Worm (Caenorhabditis elegans) whole organism, L4 larva: ENCODE results near the gene Y67D8B.1.

Experiments
- F37D6.2 ChIP-seq: sonication (generic microtip); optimal IDR thresholded peaks from 2 replicates; lab custom pipeline; 2016; ENCODE audit warnings: mild to moderate bottlenecking, missing genetic modification characterization, missing compliant biosample characterization
- F49E8.2 ChIP-seq: sonication (generic microtip); optimal IDR thresholded peaks from 2 replicates; lab custom pipeline; 2016; ENCODE audit warnings: missing compliant biosample characterization, mild to moderate bottlenecking, missing genetic modification characterization, borderline replicate concordance
- R02D3.7 ChIP-seq: fragments of 150-350 bp; sonication (generic microtip); optimal IDR thresholded peaks from 3 replicates; lab custom pipeline; 2014; ENCODE audit warnings: missing biosample characterization, missing genetic modification characterization
- T20F7.1 ChIP-seq: fragments of 200-800 bp; sonication (Bioruptor generic); optimal IDR thresholded peaks from 2 replicates; lab custom pipeline; 2018; ENCODE audit warnings: mild to moderate bottlenecking, missing genetic modification characterization, missing compliant biosample characterization
- Y75B8A.6 ChIP-seq: fragments of 200-800 bp; sonication (Bioruptor generic); IDR thresholded peaks from 2 replicates; pipeline ENCODE4 v1.3.6; 2022; ENCODE audit warnings: missing genetic modification reagents, missing genetic modification characterization, missing compliant biosample characterization
- ZK546.5 ChIP-seq, 2 experiments: sonication (generic microtip); optimal IDR thresholded peaks; 2 replicates each; lab custom pipeline; 2017; ENCODE audit warnings: missing biosample characterization in 2 of 2, missing genetic modification characterization in 2 of 2
- aly-2 ChIP-seq: sonication (generic microtip); optimal IDR thresholded peaks from 2 replicates; lab custom pipeline; 2018; ENCODE audit warnings: missing biosample characterization, missing genetic modification characterization
- arid-1 ChIP-seq: fragments of 200-800 bp; sonication (Bioruptor generic); conservative IDR thresholded peaks from 2 replicates; pipeline ENCODE4 v1.3.6; 2022; ENCODE audit warnings: missing genetic modification reagents, missing genetic modification characterization, missing compliant biosample characterization
- attf-4 ChIP-seq: sonication (generic microtip); optimal IDR thresholded peaks from 3 replicates; lab custom pipeline; 2017; ENCODE audit warnings: missing biosample characterization, missing genetic modification characterization
- ceh-32 ChIP-seq: sonication (generic microtip); optimal IDR thresholded peaks from 2 replicates; lab custom pipeline; 2016; ENCODE audit warnings: mild to moderate bottlenecking, missing genetic modification characterization, missing compliant biosample characterization; ENCODE audit not compliant: poor library complexity
- ceh-62 ChIP-seq: sonication (generic microtip); optimal IDR thresholded peaks from 2 replicates; lab custom pipeline; 2017; ENCODE audit warnings: missing biosample characterization, missing genetic modification characterization
- cey-2 ChIP-seq: sonication (generic microtip); optimal IDR thresholded peaks from 3 replicates; lab custom pipeline; 2017; ENCODE audit warnings: missing genetic modification characterization, mild to moderate bottlenecking, missing compliant biosample characterization, antibody characterized with exemption, borderline replicate concordance; ENCODE audit not compliant: insufficient read depth
- ctbp-1 ChIP-seq: fragments of 200-800 bp; sonication (Bioruptor generic); IDR thresholded peaks from 2 replicates; pipeline ENCODE4 v1.3.6; 2022; ENCODE audit warnings: missing genetic modification reagents, missing genetic modification characterization, missing compliant biosample characterization
- daf-16 ChIP-seq, 3 experiments: sonication (generic microtip); optimal IDR thresholded peaks; 2 replicates each; lab custom pipeline; 2016 to 2017; ENCODE audit warnings: missing genetic modification characterization in 3 of 3, missing genetic modification reagents in 3 of 3, mild to moderate bottlenecking in 2 of 3, missing compliant biosample characterization in 2 of 3, missing biosample characterization in 1 of 3, moderate library complexity in 1 of 3
- daf-19 ChIP-seq: fragments of 200-800 bp; sonication (Bioruptor generic); conservative IDR thresholded peaks from 2 replicates; pipeline ENCODE4 v1.3.6; 2022; ENCODE audit warnings: missing genetic modification characterization, missing compliant biosample characterization
- duxl-1 ChIP-seq: sonication (generic microtip); optimal IDR thresholded peaks from 2 replicates; lab custom pipeline; 2016; ENCODE audit warnings: mild to moderate bottlenecking, missing genetic modification characterization, moderate library complexity, missing compliant biosample characterization; ENCODE audit not compliant: poor library complexity
- dve-1 ChIP-seq: sonication (generic microtip); optimal IDR thresholded peaks from 2 replicates; lab custom pipeline; 2017; ENCODE audit warnings: antibody characterized with exemption, mild to moderate bottlenecking, missing genetic modification characterization, missing compliant biosample characterization; ENCODE audit not compliant: insufficient read depth
- egl-27 ChIP-seq: sonication (generic microtip); optimal IDR thresholded peaks from 3 replicates; lab custom pipeline; 2017; ENCODE audit warnings: missing biosample characterization, missing genetic modification reagents, missing genetic modification characterization
- egl-43 ChIP-seq: fragments of 200-800 bp; sonication (Bioruptor generic); IDR thresholded peaks from 2 replicates; pipeline ENCODE4 v1.3.6; 2022; ENCODE audit warnings: missing genetic modification reagents, missing genetic modification characterization, missing compliant biosample characterization
- fkh-10 ChIP-seq: fragments of 150-350 bp; optimal IDR thresholded peaks from 2 replicates; lab custom pipeline; 2014; ENCODE audit warnings: missing biosample characterization, missing genetic modification reagents, missing genetic modification characterization
- hif-1 ChIP-seq, 2 experiments: sonication (generic microtip); optimal IDR thresholded peaks; 2 replicates each; lab custom pipeline; 2016 to 2017; ENCODE audit warnings: missing compliant biosample characterization in 2 of 2, missing genetic modification characterization in 2 of 2, missing genetic modification reagents in 2 of 2, missing genotype in 2 of 2, mild to moderate bottlenecking in 1 of 2
- lim-7 ChIP-seq: fragments of 200-800 bp; sonication (Bioruptor generic); IDR thresholded peaks from 2 replicates; pipeline ENCODE4 v1.3.6; 2022; ENCODE audit warnings: missing genetic modification characterization, missing compliant biosample characterization
- lin-29 ChIP-seq: fragments of 200-800 bp; sonication (Bioruptor generic); IDR thresholded peaks from 2 replicates; pipeline ENCODE4 v1.3.6; 2022; ENCODE audit warnings: missing genetic modification reagents, missing genetic modification characterization, missing compliant biosample characterization
- lin-38 ChIP-seq: fragments of 200-800 bp; sonication (Bioruptor generic); IDR thresholded peaks from 2 replicates; pipeline ENCODE4 v1.3.6; 2022; ENCODE audit warnings: missing genetic modification reagents, missing genetic modification characterization, missing compliant biosample characterization
- madf-9 ChIP-seq: fragments of 200-800 bp; sonication (Bioruptor generic); conservative IDR thresholded peaks from 2 replicates; pipeline ENCODE4 v1.3.6; 2022; ENCODE audit warnings: missing genetic modification reagents, missing genetic modification characterization, missing compliant biosample characterization
- mdl-1 ChIP-seq, 2 experiments: fragments of 150-350 bp in 1 of 2; sonication (generic microtip) in 1 of 2; optimal IDR thresholded peaks; 2 replicates each; lab custom pipeline; 2014 to 2017; ENCODE audit warnings: missing biosample characterization in 2 of 2, missing genetic modification characterization in 2 of 2
- mdt-29 ChIP-seq: fragments of 200-800 bp; sonication (Bioruptor generic); IDR thresholded peaks from 2 replicates; pipeline ENCODE4 v1.3.6; 2022; ENCODE audit warnings: missing genetic modification reagents, missing genetic modification characterization, missing compliant biosample characterization
- mxl-3 ChIP-seq: fragments of 200-800 bp; sonication (Bioruptor generic); optimal IDR thresholded peaks from 2 replicates; lab custom pipeline; 2018; ENCODE audit warnings: mild to moderate bottlenecking, missing genetic modification characterization, missing compliant biosample characterization
- nhr-11 ChIP-seq: fragments of 150-350 bp; optimal IDR thresholded peaks from 2 replicates; lab custom pipeline; 2014; ENCODE audit warnings: missing biosample characterization, missing genetic modification characterization
- nhr-111 ChIP-seq: fragments of 200-800 bp; sonication (Bioruptor generic); optimal IDR thresholded peaks from 2 replicates; lab custom pipeline; 2018; ENCODE audit warnings: mild to moderate bottlenecking, missing genetic modification characterization, missing compliant biosample characterization
- nhr-237 ChIP-seq: sonication (generic microtip); optimal IDR thresholded peaks from 2 replicates; lab custom pipeline; 2017; ENCODE audit warnings: missing biosample characterization, missing genetic modification characterization
- nhr-28 ChIP-seq: fragments of 150-350 bp; optimal IDR thresholded peaks from 2 replicates; lab custom pipeline; 2014; ENCODE audit warnings: missing biosample characterization, missing genetic modification characterization
- nhr-42 ChIP-seq: fragments of 200-800 bp; sonication (Bioruptor generic); IDR thresholded peaks from 2 replicates; pipeline ENCODE4 v1.3.6; 2022; ENCODE audit warnings: missing genetic modification characterization, missing compliant biosample characterization
- nhr-6 ChIP-seq: fragments of 150-350 bp; optimal IDR thresholded peaks from 2 replicates; lab custom pipeline; 2014; ENCODE audit warnings: missing biosample characterization, missing genetic modification characterization
- nhr-77 ChIP-seq: fragments of 150-350 bp; optimal IDR thresholded peaks from 2 replicates; lab custom pipeline; 2014; ENCODE audit warnings: missing biosample characterization, missing genetic modification characterization
- pha-4 ChIP-seq, 2 experiments: fragments of 150-350 bp in 1 of 2; fragments of 200-800 bp in 1 of 2; sonication (Bioruptor generic) in 1 of 2; IDR thresholded peaks in 1 of 2; optimal IDR thresholded peaks in 1 of 2; 2 replicates each; pipeline versions ENCODE4 v1.3.6 to Lab custom; 2014 to 2022; ENCODE audit warnings: missing genetic modification characterization in 2 of 2, missing genetic modification reagents in 2 of 2, missing biosample characterization in 1 of 2, missing compliant biosample characterization in 1 of 2
- saeg-2 ChIP-seq: fragments of 200-800 bp; sonication (Bioruptor generic); IDR thresholded peaks from 2 replicates; pipeline ENCODE4 v1.3.6; 2022; ENCODE audit warnings: missing genetic modification reagents, missing genetic modification characterization, missing compliant biosample characterization
- sdz-12 ChIP-seq: fragments of 200-800 bp; sonication (Bioruptor generic); optimal IDR thresholded peaks from 2 replicates; lab custom pipeline; 2018; ENCODE audit warnings: mild to moderate bottlenecking, missing genetic modification characterization, missing compliant biosample characterization
- skn-1 ChIP-seq: fragments of 150-350 bp; optimal IDR thresholded peaks from 2 replicates; lab custom pipeline; 2014; ENCODE audit warnings: missing biosample characterization, missing genetic modification characterization
- spr-1 ChIP-seq: sonication (generic microtip); optimal IDR thresholded peaks from 2 replicates; lab custom pipeline; 2016; ENCODE audit warnings: mild to moderate bottlenecking, missing genetic modification characterization, missing compliant biosample characterization
- tag-97 ChIP-seq: fragments of 200-800 bp; sonication (Bioruptor generic); IDR thresholded peaks from 2 replicates; pipeline ENCODE4 v1.3.6; 2022; ENCODE audit warnings: missing genetic modification characterization, missing compliant biosample characterization
- unc-130 ChIP-seq: sonication (generic microtip); optimal IDR thresholded peaks from 2 replicates; lab custom pipeline; 2016; ENCODE audit warnings: missing genetic modification reagents, missing genetic modification characterization, missing compliant biosample characterization
- unc-39 ChIP-seq: sonication (generic microtip); optimal IDR thresholded peaks from 2 replicates; lab custom pipeline; 2017; ENCODE audit warnings: missing biosample characterization, missing genetic modification characterization
- unc-62 ChIP-seq, 3 experiments: fragments of 150-350 bp in 1 of 3; sonication (generic microtip); optimal IDR thresholded peaks in 2 of 3; peaks in 1 of 3; 1 replicate in 1 of 3; 2 replicates in 2 of 3; lab custom pipeline; 2014 to 2017; ENCODE audit warnings: missing biosample characterization in 3 of 3, missing genetic modification characterization in 3 of 3, missing genetic modification reagents in 3 of 3, missing genotype in 1 of 3
- vab-7 ChIP-seq: fragments of 200-800 bp; sonication (Bioruptor generic); IDR thresholded peaks from 2 replicates; pipeline ENCODE4 v1.3.6; 2022; ENCODE audit warnings: missing genetic modification reagents, missing genetic modification characterization, missing compliant biosample characterization
- zag-1 ChIP-seq: fragments of 150-350 bp; optimal IDR thresholded peaks from 2 replicates; lab custom pipeline; 2014; ENCODE audit warnings: missing biosample characterization, missing genetic modification characterization
- zfp-2 ChIP-seq: sonication (generic microtip); optimal IDR thresholded peaks from 2 replicates; lab custom pipeline; 2016; ENCODE audit warnings: mild to moderate bottlenecking, missing genetic modification characterization, missing compliant biosample characterization
- zip-11 ChIP-seq: fragments of 200-800 bp; sonication (Bioruptor generic); IDR thresholded peaks from 2 replicates; pipeline ENCODE4 v1.3.6; 2022; ENCODE audit warnings: missing genetic modification characterization, missing compliant biosample characterization

Gene Y67D8B.1

DNA sequence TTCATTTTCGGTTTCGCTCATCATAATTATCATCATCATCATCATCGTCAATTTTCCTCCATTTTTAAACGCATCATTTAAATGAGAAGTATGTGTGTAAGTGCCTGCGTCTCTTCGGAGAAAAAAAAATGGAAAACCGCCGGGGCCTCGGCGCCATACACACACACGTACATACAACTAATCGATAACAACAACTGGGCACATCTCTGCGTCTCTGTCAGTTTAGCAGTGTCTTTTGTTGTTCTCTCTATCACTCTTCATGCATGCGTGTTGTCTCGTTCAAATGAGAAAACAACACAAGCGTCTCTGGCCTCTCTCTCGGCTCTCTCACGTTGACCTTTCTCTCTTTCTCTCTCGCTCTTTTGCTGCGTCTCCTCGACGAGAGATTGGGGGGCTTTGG is 11.6 kb downstream of the Y67D8B.1 start (continued):
- TF ChIP-seq dve-1 (tag; lab: Kevin White, UChicago) (peak; percentile 94), zag-1 (no peak), Y75B8A.6 (GFP tag; lab: Robert Waterston, UW) (no peak), nhr-111 (GFP tag; lab: Kevin White, UChicago) (no peak), nhr-77 (tag; lab: Kevin White, UChicago) (peak; percentile 46), F37D6.2 (tag; lab: Kevin White, UChicago) (peak; percentile 60), arid-1 (peak; percentile 71; the same call in 1 of the 2 replicates), spr-1 (tag; lab: Kevin White, UChicago) (peak; percentile 60), pha-4 (GFP tag; IDR thresholded peaks at IDR 0.05; lab: Robert Waterston, UW) (peak; percentile 57; the same call in 1 of the 2 replicates), pha-4 (tag; optimal IDR thresholded peaks at IDR 0.05; lab: Kevin White, UChicago) (peak; percentile 28), skn-1 (tag; lab: Kevin White, UChicago) (no peak), egl-27 (tag; lab: Kevin White, UChicago) (no peak), hif-1 (tag; optimal IDR thresholded peaks at IDR 0.05; lab: Kevin White, UChicago) (peak in 1 of 2 experiments; percentile 80), madf-9 (GFP tag; lab: Robert Waterston, UW) (0 out of 2 replicates have a peak, but pooled peaks have one; percentile 17), lin-38 (GFP tag; lab: Robert Waterston, UW) (peak; percentile 58), attf-4 (tag; lab: Kevin White, UChicago) (no peak), unc-39 (no peak), saeg-2 (GFP tag; lab: Robert Waterston, UW) (no peak), nhr-42 (GFP tag; lab: Robert Waterston, UW) (no peak), egl-43 (GFP tag; lab: Robert Waterston, UW) (peak; percentile 77), lin-29 (GFP tag; lab: Robert Waterston, UW) (no peak), zip-11 (GFP tag; lab: Robert Waterston, UW) (no peak), vab-7 (GFP tag; lab: Robert Waterston, UW) (peak; percentile 47; the same call in 1 of the 2 replicates), mdl-1 (tag; optimal IDR thresholded peaks at IDR 0.05; lab: Kevin White, UChicago) (peak; percentile 65 to 87), daf-16 (GFP tag; optimal IDR thresholded peaks at IDR 0.05; lab: Kevin White, UChicago) (peak in 1 of 2 experiments; percentile 93), daf-16 (tag; optimal IDR thresholded peaks at IDR 0.05; lab: Kevin White, UChicago) (peak; percentile 99), F49E8.2 (tag; lab: Kevin White, UChicago) (no peak), daf-19 (GFP tag; lab: Robert Waterston, UW) (no peak), ceh-32 (tag; lab: Kevin White, UChicago) (no peak), nhr-28 (tag; lab: Kevin White, UChicago) (peak; percentile 82), aly-2 (tag; lab: Kevin White, UChicago) (no peak), tag-97 (no peak), lim-7 (no peak), T20F7.1 (no peak), duxl-1 (tag; lab: Kevin White, UChicago) (peak; percentile 67), zfp-2 (tag; lab: Kevin White, UChicago) (peak; percentile 7), unc-62 (GFP tag; optimal IDR thresholded peaks at IDR 0.05 in 1 of 2; lab: Kevin White, UChicago) (peak in 1 of 2 experiments; percentile 98), unc-62 (tag; optimal IDR thresholded peaks at IDR 0.05; lab: Kevin White, UChicago) (no peak), R02D3.7 (tag; lab: Kevin White, UChicago) (no peak), unc-130 (GFP tag; lab: Kevin White, UChicago) (no peak)
- TF ChIP-seq, all 104 proteins: peak for 48

DNA sequence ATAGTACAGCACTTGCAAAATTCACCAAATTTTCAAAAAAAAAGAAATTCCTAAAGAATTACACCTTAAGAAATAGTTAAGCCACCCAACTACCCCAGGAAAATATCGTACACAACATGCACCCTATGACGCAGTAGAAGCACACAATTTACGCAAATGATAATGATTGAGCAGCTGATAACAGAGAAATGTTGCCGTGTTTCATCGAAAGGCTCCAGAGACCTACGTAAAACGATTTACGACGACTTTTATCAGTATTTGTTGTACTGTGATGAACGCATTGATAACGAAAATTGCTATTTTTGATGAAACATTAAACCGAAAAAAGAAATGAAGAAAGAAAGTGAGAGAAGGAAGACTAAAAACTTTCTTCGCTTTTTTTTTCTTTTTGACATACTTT is 14.2 kb downstream of the Y67D8B.1 start:
- no peak for TF ChIP-seq ZK546.5 (tag; optimal IDR thresholded peaks at IDR 0.05; lab: Kevin White, UChicago)
- no peak for TF ChIP-seq F37D6.2 (tag; lab: Kevin White, UChicago)
- no peak for TF ChIP-seq F49E8.2 (tag; lab: Kevin White, UChicago)
- TF ChIP-seq nhr-11 (tag; lab: Kevin White, UChicago): no peak
- no peak for TF ChIP-seq madf-9 (GFP tag; lab: Robert Waterston, UW)
- TF ChIP-seq nhr-6: peak; percentile 28
- TF ChIP-seq egl-27 (tag; lab: Kevin White, UChicago): no peak
- TF ChIP-seq nhr-237 (tag; lab: Kevin White, UChicago): no peak
- TF ChIP-seq ceh-62 (tag; lab: Kevin White, UChicago): no peak
- TF ChIP-seq mdt-29 (GFP tag; lab: Robert Waterston, UW): no peak
- no peak for TF ChIP-seq R02D3.7 (tag; lab: Kevin White, UChicago)
- no peak for TF ChIP-seq mxl-3 (GFP tag; lab: Kevin White, UChicago)
- TF ChIP-seq fkh-10: no peak
- no peak for TF ChIP-seq hif-1 (tag; optimal IDR thresholded peaks at IDR 0.05; lab: Kevin White, UChicago)
- no peak for TF ChIP-seq arid-1
- no peak for TF ChIP-seq cey-2 (tag; lab: Kevin White, UChicago)
- TF ChIP-seq ctbp-1 (GFP tag; lab: Robert Waterston, UW): no peak
- no peak for TF ChIP-seq sdz-12 (GFP tag; lab: Kevin White, UChicago)
